Worm (Caenorhabditis elegans): ENCODE results near the gene cdh-1.

ce11 chrIII:2980927-2981326, 70.2 kb downstream of the cdh-1 start:
- TF ChIP-seq ztf-4 (tag; optimal IDR thresholded peaks at IDR 0.05) (no peak), nhr-11 (tag; optimal IDR thresholded peaks at IDR 0.05) (no peak), C16A3.4 (tag; optimal IDR thresholded peaks at IDR 0.05) (no peak), skn-1 (tag; optimal IDR thresholded peaks at IDR 0.05) (no peak), mdl-1 (tag; optimal IDR thresholded peaks at IDR 0.05) (no peak), ets-5 (GFP tag; IDR thresholded peaks at IDR 0.05) (no peak), pag-3 (tag; optimal IDR thresholded peaks at IDR 0.05; ENCODE audit: borderline replicate concordance, insufficient read depth) (no peak)
